Fruit fly (Drosophila melanogaster): ENCODE measurements around the gene Xport-A.
A peak's percentile ranks its signal among the peaks of the same experiment; 100 is the strongest.

The Xport-A gene

dm6 chr3R:19892046-19892445 lies 23.2 kb downstream of the Xport-A start (continued):
- TF ChIP-seq dmrt99B (tag; optimal IDR thresholded peaks at IDR 0.05), result peak; percentile 80
- no peak for TF ChIP-seq h (optimal IDR thresholded peaks at IDR 0.05)
- no peak for TF ChIP-seq gfzf (GFP tag; optimal IDR thresholded peaks at IDR 0.05)
- peak; percentile 69 for TF ChIP-seq CG17359 (tag; optimal IDR thresholded peaks at IDR 0.05)
- no peak for TF ChIP-seq hb (GFP tag; IDR thresholded peaks at IDR 0.05; ENCODE audit: partially characterized antibody)
- peak; percentile 79 for TF ChIP-seq CG14014 (GFP tag; IDR thresholded peaks at IDR 0.05)
- peak; percentile 64 for TF ChIP-seq CG4404 (GFP tag; IDR thresholded peaks at IDR 0.05)
- TF ChIP-seq CG7963 (GFP tag; IDR thresholded peaks at IDR 0.05; ENCODE audit: partially characterized antibody), result peak; percentile 34; the same call in 1 of the 3 replicates
- no peak for TF ChIP-seq amos (GFP tag; IDR thresholded peaks at IDR 0.05; ENCODE audit: partially characterized antibody)
- peak; percentile 69 for TF ChIP-seq CG9215 (GFP tag; IDR thresholded peaks at IDR 0.05)
- no peak for TF ChIP-seq ab (GFP tag; optimal IDR thresholded peaks at IDR 0.05)
- peak; percentile 20 for TF ChIP-seq CG34376 (GFP tag; optimal IDR thresholded peaks at IDR 0.05)
- no peak for TF ChIP-seq CG2116 (GFP tag; optimal IDR thresholded peaks at IDR 0.05)
- TF ChIP-seq Adf1 (GFP tag; IDR thresholded peaks at IDR 0.05), result 0 out of 2 replicates have a peak, but pooled peaks have one; percentile 10
- TF ChIP-seq esg (GFP tag; conservative IDR thresholded peaks at IDR 0.05), result peak; percentile 73
- no peak for TF ChIP-seq CG2889 (GFP tag; IDR thresholded peaks at IDR 0.05)
- peak; percentile 53 for TF ChIP-seq CG10366 (GFP tag; IDR thresholded peaks at IDR 0.05)
- peak; percentile 31 for TF ChIP-seq CG8089 (GFP tag; optimal IDR thresholded peaks at IDR 0.05)
- TF ChIP-seq ems (GFP tag; optimal IDR thresholded peaks at IDR 0.05), result peak; percentile 80
- TF ChIP-seq crp (GFP tag; optimal IDR thresholded peaks at IDR 0.05), result no peak
- peak; percentile 54 for TF ChIP-seq CG6765 (GFP tag; optimal IDR thresholded peaks at IDR 0.05)
- TF ChIP-seq ewg (GFP tag; optimal IDR thresholded peaks at IDR 0.05), result no peak
- peak; percentile 75 for TF ChIP-seq sob (GFP tag; IDR thresholded peaks at IDR 0.05)
- peak; percentile 53 for TF ChIP-seq Rx (GFP tag; IDR thresholded peaks at IDR 0.05)
- TF ChIP-seq wor (GFP tag; IDR thresholded peaks at IDR 0.05), result 0 out of 2 replicates have a peak, but pooled peaks have one; percentile 20
- TF ChIP-seq CG6683 (GFP tag; optimal IDR thresholded peaks at IDR 0.05), result peak; percentile 11
- TF ChIP-seq slp2 (GFP tag; optimal IDR thresholded peaks at IDR 0.05), result peak; percentile 33
- peak; percentile 78 for TF ChIP-seq CG11504 (tag; optimal IDR thresholded peaks at IDR 0.05)
- peak; percentile 71; the same call in 2 of the 3 replicates for TF ChIP-seq so (GFP tag; IDR thresholded peaks at IDR 0.05)
- TF ChIP-seq NfI (GFP tag; optimal IDR thresholded peaks at IDR 0.05), result peak; percentile 65
- TF ChIP-seq kah (GFP tag; optimal IDR thresholded peaks at IDR 0.05), result peak; percentile 35
- 0 out of 2 replicates have a peak, but pooled peaks have one; percentile 30 for TF ChIP-seq Awh (GFP tag; IDR thresholded peaks at IDR 0.05)
- TF ChIP-seq Ets65A (GFP tag), result peak; percentile 98
- peak; percentile 71 for TF ChIP-seq CG9609 (GFP tag; optimal IDR thresholded peaks at IDR 0.05)
- peak; percentile 51 for TF ChIP-seq btn (GFP tag; optimal IDR thresholded peaks at IDR 0.05)
- peak; percentile 26 for TF ChIP-seq scrt (GFP tag; optimal IDR thresholded peaks at IDR 0.05)
- TF ChIP-seq pb (GFP tag; optimal IDR thresholded peaks at IDR 0.05), result peak; percentile 74
- peak; percentile 59; the same call in 1 of the 2 replicates for TF ChIP-seq wdn (GFP tag; IDR thresholded peaks at IDR 0.05)
- no peak for TF ChIP-seq Lhr (GFP tag; optimal IDR thresholded peaks at IDR 0.05)
- peak; percentile 61 for TF ChIP-seq CG8388 (GFP tag; optimal IDR thresholded peaks at IDR 0.05)
- peak; percentile 58 for TF ChIP-seq CG15696 (tag; optimal IDR thresholded peaks at IDR 0.05)
- peak; percentile 57 for TF ChIP-seq ap (GFP tag; IDR thresholded peaks at IDR 0.05)
- 0 out of 2 replicates have a peak, but pooled peaks have one; percentile 14 for TF ChIP-seq Poxn (GFP tag; IDR thresholded peaks at IDR 0.05)
- TF ChIP-seq Nf-YC (tag; optimal IDR thresholded peaks at IDR 0.05), result peak; percentile 53
- TF ChIP-seq sqz (GFP tag; optimal IDR thresholded peaks at IDR 0.05), result no peak
- peak; percentile 77 for TF ChIP-seq CG10543 (GFP tag; optimal IDR thresholded peaks at IDR 0.05)
- TF ChIP-seq usp (GFP tag; optimal IDR thresholded peaks at IDR 0.05), result no peak
- TF ChIP-seq gcm (GFP tag; optimal IDR thresholded peaks at IDR 0.05), result peak; percentile 55
- TF ChIP-seq ash1 (GFP tag; optimal IDR thresholded peaks at IDR 0.05), result no peak
- peak; percentile 46 for TF ChIP-seq sd (tag; optimal IDR thresholded peaks at IDR 0.05)
- peak; percentile 58 for TF ChIP-seq CG33213 (GFP tag; optimal IDR thresholded peaks at IDR 0.05)

Measured in whole organism, embryonic.